Worm (Caenorhabditis elegans) whole organism, young adult: ENCODE measurements around the gene ceh-83.

Experiments
- B0035.1 ChIP-seq: sonication (generic microtip); optimal IDR thresholded peaks from 2 replicates; lab custom pipeline; 2016; ENCODE audit warnings: missing genetic modification characterization, mild to moderate bottlenecking, missing compliant biosample characterization, missing genotype, missing genetic modification reagents
- K12H6.12 ChIP-seq: fragments of 200-800 bp; sonication (Bioruptor generic); optimal IDR thresholded peaks from 2 replicates; lab custom pipeline; 2018; ENCODE audit warnings: mild to moderate bottlenecking, missing genetic modification characterization, missing compliant biosample characterization
- ama-1 ChIP-seq, 3 experiments: fragments of 150-350 bp in 1 of 3; sonication (generic microtip) in 2 of 3; optimal IDR thresholded peaks; 2 replicates each; lab custom pipeline; 2014 to 2018; ENCODE audit warnings: missing biosample characterization in 2 of 3, missing genetic modification characterization in 2 of 3, missing genetic modification reagents in 2 of 3
- ceh-27 ChIP-seq: fragments of 200-800 bp; sonication (Bioruptor generic); optimal IDR thresholded peaks from 2 replicates; lab custom pipeline; 2018; ENCODE audit warnings: mild to moderate bottlenecking, missing genetic modification characterization, moderate library complexity, missing compliant biosample characterization
- efl-1 ChIP-seq: fragments of 150-350 bp; optimal IDR thresholded peaks from 2 replicates; lab custom pipeline; 2014; ENCODE audit warnings: missing biosample characterization, missing genetic modification reagents, missing genetic modification characterization
- hmg-1.2 ChIP-seq: fragments of 200-800 bp; sonication (Bioruptor generic); IDR thresholded peaks from 2 replicates; pipeline ENCODE4 v1.3.6; 2022; ENCODE audit warnings: missing genetic modification reagents, missing genetic modification characterization, missing compliant biosample characterization
- lir-1 ChIP-seq: fragments of 200-800 bp; sonication (Bioruptor generic); conservative IDR thresholded peaks from 2 replicates; pipeline ENCODE4 v1.3.6; 2022; ENCODE audit warnings: missing genetic modification reagents, missing genetic modification characterization, missing compliant biosample characterization

DNA sequence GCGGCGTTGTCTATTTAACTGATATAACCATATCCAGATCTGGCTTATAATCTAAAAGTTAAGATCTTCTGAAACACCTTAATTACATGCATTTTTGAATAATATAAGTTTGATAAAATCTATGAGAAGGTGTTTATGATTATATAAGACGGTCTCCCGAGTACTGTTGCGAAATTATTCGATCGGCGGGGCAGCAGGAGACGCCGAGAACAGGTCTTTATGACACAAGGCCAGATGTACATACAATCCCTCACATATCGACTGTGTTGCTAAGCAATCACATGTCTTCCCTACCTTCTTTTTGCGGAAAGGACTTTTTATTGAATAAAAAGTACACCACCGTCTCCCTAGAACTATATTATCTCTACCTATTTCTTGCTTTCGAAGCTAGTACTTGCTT lies 20.2 kb upstream of the ceh-83 start, which contains the start of gene fbxb-53:
- no peak for TF ChIP-seq ceh-27 (GFP tag; lab: Kevin White, UChicago)
- no peak for TF ChIP-seq efl-1 (GFP tag; lab: Kevin White, UChicago)
- no peak for TF ChIP-seq hmg-1.2
- no peak for TF ChIP-seq B0035.1 (tag; lab: Kevin White, UChicago)
- TF ChIP-seq K12H6.12 (tag; lab: Kevin White, UChicago) = no peak
- TF ChIP-seq lir-1 (GFP tag; lab: Robert Waterston, UW) = no peak
- TF ChIP-seq ama-1 (optimal IDR thresholded peaks at IDR 0.05; lab: Kevin White, UChicago) = no peak
- TF ChIP-seq ama-1 (GFP tag; optimal IDR thresholded peaks at IDR 0.05; lab: Kevin White, UChicago) = no peak
